Fruit fly (Drosophila melanogaster) whole organism: ENCODE results near the gene CG10581.

Source experiments
- CG8478 ChIP-seq: fragments of >200 bp; optimal IDR thresholded peaks from 2 replicates; lab custom pipeline; 2018; ENCODE audit warnings: inconsistent platforms
- Dll ChIP-seq: fragments of >200 bp; optimal IDR thresholded peaks from 2 replicates; lab custom pipeline; 2017
- EcR ChIP-seq, 2 experiments: fragments of >200 bp; optimal IDR thresholded peaks; 2 replicates each; lab custom pipeline; 2017; ENCODE audit warnings: missing biosample characterization in 2 of 2, missing genetic modification characterization in 2 of 2, missing genetic modification reagents in 2 of 2
- psq ChIP-seq: fragments of >200 bp; optimal IDR thresholded peaks from 2 replicates; lab custom pipeline; 2017
- usp ChIP-seq: fragments of >200 bp; optimal IDR thresholded peaks from 2 replicates; lab custom pipeline; 2017; ENCODE audit warnings: missing biosample characterization, missing genetic modification characterization, mixed read lengths

DNA sequence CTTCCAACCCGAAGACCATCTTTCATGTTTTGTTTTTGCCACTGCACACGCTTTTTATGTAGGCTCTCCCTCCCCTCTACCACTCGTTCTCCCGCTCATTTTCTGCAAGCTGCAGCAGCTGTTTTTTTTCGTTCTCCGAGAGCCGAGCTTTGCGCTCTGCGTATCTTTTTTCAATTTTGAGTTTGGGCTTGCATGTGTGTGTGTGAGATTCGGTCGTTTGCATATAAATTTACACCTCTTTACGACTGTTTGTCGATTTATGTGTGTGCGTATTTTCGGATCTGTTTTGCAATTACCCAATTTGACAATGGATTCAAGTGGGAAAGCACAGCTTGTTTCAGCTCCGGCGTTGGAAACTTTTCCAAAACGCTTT lies 23.6 kb upstream of the CG10581 start:
- TF ChIP-seq CG8478 (lab: Kevin White, UChicago), result no peak
- no peak for TF ChIP-seq psq (lab: Kevin White, UChicago)
- peak; percentile 66 for TF ChIP-seq Dll (lab: Kevin White, UChicago)
- TF ChIP-seq EcR (GFP tag; optimal IDR thresholded peaks at IDR 0.05; lab: Kevin White, UChicago), result no peak
- TF ChIP-seq usp, result no peak
